Worm (Caenorhabditis elegans) whole organism, L2 larva: Measurements from ENCODE around the gene ugt-13.
"Not testable (repeated sequence)": the region's sequence is repeated elsewhere in the genome, so short reads cannot be mapped to it uniquely, and the experiment has no call there.

ENCODE experiments used
- C34F6.9 ChIP-seq: fragments of 150-350 bp; optimal IDR thresholded peaks from 2 replicates; lab custom pipeline; 2014; ENCODE audit warnings: missing biosample characterization, missing genetic modification characterization
- Y55F3AM.14 ChIP-seq: fragments of 200-800 bp; sonication (Bioruptor generic); optimal IDR thresholded peaks from 2 replicates; lab custom pipeline; 2018; ENCODE audit warnings: mild to moderate bottlenecking, missing genetic modification characterization, missing compliant biosample characterization
- ZK546.5 ChIP-seq: sonication (generic microtip); optimal IDR thresholded peaks from 2 replicates; lab custom pipeline; 2017; ENCODE audit warnings: missing biosample characterization, missing genetic modification characterization
- alr-1 ChIP-seq: fragments of 150-350 bp; optimal IDR thresholded peaks from 2 replicates; lab custom pipeline; 2014; ENCODE audit warnings: missing biosample characterization, missing genetic modification characterization
- aly-2 ChIP-seq: fragments of 150-350 bp; optimal IDR thresholded peaks from 2 replicates; lab custom pipeline; 2014; ENCODE audit warnings: missing biosample characterization, missing genetic modification characterization
- ama-1 ChIP-seq: fragments of 150-350 bp; optimal IDR thresholded peaks from 2 replicates; lab custom pipeline; 2018; ENCODE audit warnings: inconsistent platforms
- blmp-1 ChIP-seq: sonication (generic microtip); optimal IDR thresholded peaks from 2 replicates; lab custom pipeline; 2017; ENCODE audit warnings: missing genetic modification characterization, mild to moderate bottlenecking, missing compliant biosample characterization, antibody characterized with exemption, moderate library complexity; ENCODE audit not compliant: insufficient read depth
- ceh-16 ChIP-seq: fragments of 150-350 bp; optimal IDR thresholded peaks from 2 replicates; lab custom pipeline; 2014; ENCODE audit warnings: missing biosample characterization, missing genetic modification characterization
- ceh-82 ChIP-seq: fragments of 150-350 bp; optimal IDR thresholded peaks from 2 replicates; lab custom pipeline; 2014; ENCODE audit warnings: missing biosample characterization, missing genetic modification characterization
- crh-2 ChIP-seq: sonication (generic microtip); optimal IDR thresholded peaks from 2 replicates; lab custom pipeline; 2017; ENCODE audit warnings: missing biosample characterization, missing genetic modification characterization
- dmd-4 ChIP-seq: sonication (generic microtip); optimal IDR thresholded peaks from 2 replicates; lab custom pipeline; 2017; ENCODE audit warnings: missing biosample characterization, missing genetic modification characterization
- elt-1 ChIP-seq: fragments of 150-350 bp; optimal IDR thresholded peaks from 2 replicates; lab custom pipeline; 2014; ENCODE audit warnings: missing biosample characterization, missing genetic modification characterization
- gmeb-1 ChIP-seq: fragments of 150-350 bp; optimal IDR thresholded peaks from 2 replicates; lab custom pipeline; 2014; ENCODE audit warnings: missing biosample characterization, missing genetic modification characterization
- lin-11 ChIP-seq: fragments of 150-350 bp; sonication (generic microtip); optimal IDR thresholded peaks from 2 replicates; lab custom pipeline; 2014; ENCODE audit warnings: missing biosample characterization, missing genetic modification characterization, inconsistent platforms, mixed read lengths
- nhr-11 ChIP-seq: fragments of 150-350 bp; optimal IDR thresholded peaks from 2 replicates; lab custom pipeline; 2014; ENCODE audit warnings: missing biosample characterization, missing genetic modification characterization
- nhr-21 ChIP-seq: fragments of 150-350 bp; optimal IDR thresholded peaks from 2 replicates; lab custom pipeline; 2014; ENCODE audit warnings: missing biosample characterization, missing genetic modification characterization
- nhr-25 ChIP-seq: fragments of 150-350 bp; sonication (generic microtip); optimal IDR thresholded peaks from 3 replicates; lab custom pipeline; 2014; ENCODE audit warnings: missing biosample characterization, missing genetic modification characterization
- peb-1 ChIP-seq: fragments of 150-350 bp; optimal IDR thresholded peaks from 2 replicates; lab custom pipeline; 2014; ENCODE audit warnings: missing biosample characterization, missing genetic modification characterization
- sem-4 ChIP-seq: fragments of 150-350 bp; optimal IDR thresholded peaks from 2 replicates; lab custom pipeline; 2014; ENCODE audit warnings: missing biosample characterization, missing genetic modification reagents, missing genetic modification characterization
- sma-3 ChIP-seq: sonication (generic microtip); optimal IDR thresholded peaks from 2 replicates; lab custom pipeline; 2016; ENCODE audit warnings: missing genetic modification reagents, missing genetic modification characterization, missing compliant biosample characterization
- sma-9 ChIP-seq, 2 experiments: fragments of 150-350 bp in 1 of 2; sonication (generic microtip) in 1 of 2; optimal IDR thresholded peaks; 2 replicates each; lab custom pipeline; 2014 to 2016; ENCODE audit warnings: missing genetic modification characterization in 2 of 2, mild to moderate bottlenecking in 1 of 2, missing biosample characterization in 1 of 2, missing compliant biosample characterization in 1 of 2, missing genetic modification reagents in 1 of 2, moderate library complexity in 1 of 2
- unc-62 ChIP-seq: fragments of 150-350 bp; optimal IDR thresholded peaks from 2 replicates; lab custom pipeline; 2014; ENCODE audit warnings: missing biosample characterization, missing genetic modification reagents, missing genetic modification characterization
- zag-1 ChIP-seq: fragments of 150-350 bp; optimal IDR thresholded peaks from 2 replicates; lab custom pipeline; 2014; ENCODE audit warnings: missing biosample characterization, missing genetic modification characterization
- ztf-1 ChIP-seq: fragments of 200-800 bp; sonication (Bioruptor generic); conservative IDR thresholded peaks from 2 replicates; pipeline ENCODE4 v1.3.6; 2022; ENCODE audit warnings: missing genetic modification characterization, missing compliant biosample characterization
- ztf-11 ChIP-seq: sonication (generic microtip); optimal IDR thresholded peaks from 2 replicates; lab custom pipeline; 2017; ENCODE audit warnings: missing biosample characterization, missing genetic modification characterization
- ztf-4 ChIP-seq: fragments of 150-350 bp; optimal IDR thresholded peaks from 2 replicates; lab custom pipeline; 2014; ENCODE audit warnings: missing biosample characterization, missing genetic modification characterization

The ugt-13 gene

DNA sequence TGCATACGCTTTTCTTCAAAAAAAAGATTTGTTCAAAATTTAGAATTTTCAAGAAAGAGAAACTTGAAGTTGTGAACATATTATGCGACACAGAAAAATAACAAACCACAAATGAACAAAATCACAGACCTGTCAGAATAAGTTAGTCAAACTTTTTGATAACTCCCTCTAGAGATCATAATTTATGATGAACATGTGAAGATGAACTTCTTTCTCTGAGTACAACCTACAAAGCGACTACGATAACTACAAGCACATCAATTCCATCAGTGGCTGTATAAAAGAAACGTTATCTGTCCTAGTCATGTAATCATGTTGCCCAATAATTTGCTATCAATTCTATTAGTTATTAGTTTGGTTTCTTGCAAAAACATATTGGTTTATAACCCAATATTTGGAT lies 12.9 kb upstream of the ugt-13 start, which contains the start of gene ugt-9:
Gene ugt-9 (plus strand): TSS at position 305 of the 400 bp plus-strand sequence.
- TF ChIP-seq sma-9 (GFP tag; optimal IDR thresholded peaks at IDR 0.05; lab: Kevin White, UChicago), result peak; percentile 84
- no peak for TF ChIP-seq sma-9 (tag; optimal IDR thresholded peaks at IDR 0.05; lab: Kevin White, UChicago)
- TF ChIP-seq ceh-82, result no peak
- peak; percentile 51 for TF ChIP-seq sma-3 (GFP tag; lab: Kevin White, UChicago)
- TF ChIP-seq lin-11 (tag; lab: Kevin White, UChicago), result no peak
- TF ChIP-seq nhr-25 (tag; lab: Kevin White, UChicago), result peak; percentile 64
- TF ChIP-seq, all 48 proteins: peak for 3

DNA sequence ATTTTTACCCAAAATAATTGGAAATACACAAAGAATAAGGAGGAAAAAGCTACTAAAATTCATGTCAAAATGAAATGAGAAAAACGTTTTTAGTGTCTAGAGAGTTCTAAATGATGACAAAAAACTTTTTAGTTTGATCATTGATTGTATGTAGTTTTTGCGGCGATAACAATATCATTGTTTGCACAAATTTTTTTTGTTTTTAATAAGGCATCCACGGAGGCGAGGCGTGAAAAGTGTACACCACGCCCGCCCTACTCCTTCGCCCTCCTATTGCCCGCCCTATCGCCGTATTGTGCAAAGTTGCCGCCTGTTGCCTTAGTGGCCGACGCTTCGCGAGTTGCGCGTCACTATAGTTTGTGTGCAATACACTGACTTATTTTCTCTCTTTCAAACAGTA lies 8.7 kb upstream of the ugt-13 start, which contains the start of gene ugt-10:
Gene ugt-10 (minus strand): TSS at position 101 of the 400 bp plus-strand sequence.
- not testable (repeated sequence) for TF ChIP-seq nhr-25 (tag; lab: Kevin White, UChicago); blmp-1 (tag; lab: Kevin White, UChicago); C34F6.9

DNA sequence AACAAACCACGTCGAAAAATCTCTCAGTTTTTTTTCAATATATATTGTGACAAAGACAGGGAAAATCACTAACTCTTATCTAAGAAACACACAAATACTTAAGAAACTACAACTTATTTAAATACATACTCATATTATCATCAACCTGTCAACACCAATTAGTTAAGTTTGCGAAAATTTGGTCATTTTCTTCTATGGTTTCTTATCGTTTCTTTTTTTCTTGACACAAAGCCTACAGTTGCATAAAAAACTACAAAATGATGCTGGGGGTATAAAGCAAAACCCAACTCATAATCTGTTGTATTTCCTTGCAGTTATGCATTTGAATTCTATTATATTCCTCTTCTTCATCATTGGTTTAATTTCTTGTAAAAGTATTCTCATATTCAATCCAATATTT lies 7.6 kb upstream of the ugt-13 start, which contains the start of gene ugt-67:
Gene ugt-67 (plus strand): TSS at position 301 of the 400 bp plus-strand sequence.
- TF ChIP-seq ztf-1 (GFP tag; lab: Robert Waterston, UW) (no peak), nhr-11 (tag; lab: Kevin White, UChicago) (no peak), peb-1 (tag; lab: Kevin White, UChicago) (no peak), ztf-11 (tag; lab: Kevin White, UChicago) (no peak), ZK546.5 (tag; lab: Kevin White, UChicago) (no peak), dmd-4 (tag; lab: Kevin White, UChicago) (no peak), alr-1 (no peak), ama-1 (lab: Kevin White, UChicago) (no peak), elt-1 (tag; lab: Kevin White, UChicago) (no peak), crh-2 (tag; lab: Kevin White, UChicago) (no peak), sem-4 (tag; lab: Kevin White, UChicago) (no peak), aly-2 (tag; lab: Kevin White, UChicago) (no peak), Y55F3AM.14 (GFP tag; lab: Kevin White, UChicago) (no peak), unc-62 (no peak), ceh-16 (tag; lab: Kevin White, UChicago) (no peak), sma-9 (GFP tag; optimal IDR thresholded peaks at IDR 0.05; lab: Kevin White, UChicago) (no peak), sma-9 (tag; optimal IDR thresholded peaks at IDR 0.05; lab: Kevin White, UChicago) (no peak), nhr-25 (tag; lab: Kevin White, UChicago) (no peak), gmeb-1 (tag; lab: Kevin White, UChicago) (no peak)

DNA sequence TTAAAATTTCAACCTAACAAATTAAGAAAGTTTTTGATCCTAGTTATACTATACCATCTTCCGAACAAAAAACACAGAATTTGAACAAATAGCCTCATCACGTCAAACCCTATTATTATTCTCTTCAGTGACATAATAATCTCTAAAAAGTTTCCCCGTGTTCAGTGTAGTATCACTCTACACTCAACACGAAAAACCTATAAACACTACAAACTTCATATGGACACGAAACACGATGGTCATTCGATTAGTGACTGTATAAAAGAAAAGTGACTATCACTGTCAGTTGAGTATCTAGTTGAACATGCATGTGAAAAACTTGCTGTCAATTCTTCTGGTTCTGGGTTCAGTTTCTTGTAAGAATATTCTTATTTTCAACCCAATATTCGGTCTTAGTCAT lies 5.0 kb upstream of the ugt-13 start, which contains the start of gene ugt-8:
Gene ugt-8 (plus strand): TSS at position 235 of the 400 bp plus-strand sequence.
- TF ChIP-seq sem-4 (tag; lab: Kevin White, UChicago) (no peak), nhr-25 (tag; lab: Kevin White, UChicago) (peak; percentile 3)

DNA sequence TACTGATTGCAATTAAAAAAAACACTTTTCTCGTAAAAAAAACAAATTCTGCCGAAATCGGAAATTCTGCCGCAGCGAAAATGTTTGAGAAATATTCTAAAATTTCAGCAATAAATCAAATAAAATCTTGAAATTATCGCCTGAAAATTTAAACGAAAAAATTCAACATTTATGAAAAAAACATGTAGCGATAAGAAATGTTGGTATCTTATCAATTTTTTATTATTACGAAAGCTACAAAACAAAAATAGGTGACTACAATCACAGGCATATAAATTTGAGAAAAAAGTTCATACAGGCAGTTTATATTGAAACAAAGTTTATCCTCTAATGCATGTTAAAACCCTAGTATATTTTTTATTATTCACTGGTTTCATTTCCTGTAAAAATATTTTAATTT lies 2.7 kb upstream of the ugt-13 start, which contains the start of gene ugt-14:
Gene ugt-14 (plus strand): TSS at position 301 of the 400 bp plus-strand sequence.
- TF ChIP-seq C34F6.9 (no peak), gmeb-1 (tag; lab: Kevin White, UChicago) (no peak), sma-3 (GFP tag; lab: Kevin White, UChicago) (no peak), nhr-25 (tag; lab: Kevin White, UChicago) (no peak), aly-2 (tag; lab: Kevin White, UChicago) (no peak), ztf-4 (no peak)

DNA sequence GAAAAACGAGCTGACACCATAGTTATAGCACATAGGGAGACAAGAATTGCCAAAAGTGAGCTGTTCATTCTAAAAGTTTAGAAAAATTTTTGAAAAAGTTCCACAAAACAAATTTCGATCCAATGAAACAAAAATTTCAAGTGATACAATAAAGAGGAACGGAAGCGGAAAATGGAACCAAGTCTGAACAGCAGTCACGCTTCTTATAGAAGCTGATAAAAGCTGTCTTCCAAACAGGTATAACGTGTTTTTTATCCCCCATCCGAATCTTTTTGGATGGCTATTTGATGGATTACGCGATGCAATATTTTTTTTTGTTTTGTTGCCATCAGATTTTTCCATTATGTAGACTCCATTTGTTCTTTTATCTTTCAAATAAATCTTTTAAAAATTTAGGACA lies 3.6 kb downstream of the ugt-13 start, which contains the start of gene H23N18.5:
Gene H23N18.5 (minus strand): TSS at position 69 of the 400 bp plus-strand sequence.
- TF ChIP-seq zag-1, result no peak
- TF ChIP-seq nhr-21 (tag; lab: Kevin White, UChicago), result peak; percentile 48
- TF ChIP-seq nhr-25 (tag; lab: Kevin White, UChicago), result peak; percentile 54
- TF ChIP-seq Y55F3AM.14 (GFP tag; lab: Kevin White, UChicago), result peak; percentile 5

DNA sequence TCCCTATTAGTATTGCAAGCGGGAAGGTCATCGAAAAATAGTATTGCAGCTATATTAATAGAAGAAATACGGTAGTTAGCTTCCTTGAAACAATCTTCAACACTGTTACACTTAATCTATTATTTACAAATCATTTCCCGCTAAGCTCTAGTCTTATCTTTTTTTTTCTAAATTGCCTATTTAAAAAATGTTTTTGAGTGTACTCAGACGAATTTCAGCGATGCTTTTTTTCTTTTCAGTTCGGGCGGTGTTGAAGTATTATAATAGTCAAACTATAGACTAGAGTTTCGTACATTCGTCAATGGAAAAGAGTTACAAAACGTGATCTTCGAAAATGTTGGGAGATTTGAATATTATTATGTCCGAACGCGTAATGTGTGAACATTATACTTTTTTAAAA lies 5.2 kb downstream of the ugt-13 start:
- TF ChIP-seq ceh-82 (no peak), C34F6.9 (no peak), ztf-4 (no peak), nhr-21 (tag; lab: Kevin White, UChicago) (no peak), ztf-1 (GFP tag; lab: Robert Waterston, UW) (no peak), crh-2 (tag; lab: Kevin White, UChicago) (no peak)
